Fruit fly (Drosophila melanogaster): ENCODE results near the gene nocte.

Gene nocte

dm6 chrX:10460506-10461114 is 13.9 kb downstream of the nocte start, which contains the start of gene Neb-cGP (continued):
- TF ChIP-seq CG13424 (tag; optimal IDR thresholded peaks at IDR 0.05) (peak; percentile 46), CG32767 (GFP tag; IDR thresholded peaks at IDR 0.05) (no peak), CG42726 (GFP tag; IDR thresholded peaks at IDR 0.05; ENCODE audit: partially characterized antibody) (peak; percentile 96), eyg (GFP tag; optimal IDR thresholded peaks at IDR 0.05) (peak; percentile 32), tna (GFP tag; IDR thresholded peaks at IDR 0.05; ENCODE audit: partially characterized antibody) (peak; percentile 94), pzg (GFP tag; optimal IDR thresholded peaks at IDR 0.05) (peak; percentile 99), CG5953 (GFP tag; IDR thresholded peaks at IDR 0.05) (no peak), Lim3 (GFP tag; IDR thresholded peaks at IDR 0.05) (no peak), CG9876 (GFP tag; optimal IDR thresholded peaks at IDR 0.05) (peak; percentile 40), so (GFP tag; IDR thresholded peaks at IDR 0.05) (no peak), oc (tag; optimal IDR thresholded peaks at IDR 0.05) (no peak), prd (optimal IDR thresholded peaks at IDR 0.05) (no peak), prd (GFP tag; IDR thresholded peaks at IDR 0.05) (peak; percentile 39; the same call in 1 of the 3 replicates), CG18764 (GFP tag; optimal IDR thresholded peaks at IDR 0.05) (peak; percentile 61), CG17359 (tag; optimal IDR thresholded peaks at IDR 0.05) (peak; percentile 49), C15 (GFP tag; IDR thresholded peaks at IDR 0.05) (no peak), PHDP (tag; optimal IDR thresholded peaks at IDR 0.05) (peak; percentile 55), CG11696 (GFP tag; IDR thresholded peaks at IDR 0.05) (no peak), amos (GFP tag; IDR thresholded peaks at IDR 0.05; ENCODE audit: partially characterized antibody) (peak; percentile 96), usp (GFP tag; optimal IDR thresholded peaks at IDR 0.05) (no peak), D19B (GFP tag; optimal IDR thresholded peaks at IDR 0.05) (no peak), abd-A (tag; optimal IDR thresholded peaks at IDR 0.05) (no peak), schlank (tag; optimal IDR thresholded peaks at IDR 0.05) (peak; percentile 25), CG9932 (GFP tag; IDR thresholded peaks at IDR 0.05) (peak; percentile 90), wdn (GFP tag; IDR thresholded peaks at IDR 0.05) (0 out of 2 replicates have a peak, but pooled peaks have one; percentile 25), dm (GFP tag; optimal IDR thresholded peaks at IDR 0.05) (peak; percentile 44), CG12236 (GFP tag; optimal IDR thresholded peaks at IDR 0.05) (no peak), NC2β (GFP tag; optimal IDR thresholded peaks at IDR 0.05) (peak; percentile 61), NFAT (GFP tag; IDR thresholded peaks at IDR 0.05) (peak; percentile 59; the same call in 1 of the 2 replicates), CG18599 (GFP tag; optimal IDR thresholded peaks at IDR 0.05) (peak; percentile 75), z (GFP tag; IDR thresholded peaks at IDR 0.05) (no peak), CG17361 (GFP tag; IDR thresholded peaks at IDR 0.05) (peak; percentile 41; the same call in 2 of the 3 replicates), Hsf (GFP tag; optimal IDR thresholded peaks at IDR 0.05) (peak; percentile 51), CG11504 (tag; optimal IDR thresholded peaks at IDR 0.05) (no peak), Stat92E (GFP tag; optimal IDR thresholded peaks at IDR 0.05) (peak in 1 of 3 experiments; percentile 45), CG16815 (GFP tag; optimal IDR thresholded peaks at IDR 0.05) (peak; percentile 14), Taf1 (GFP tag; IDR thresholded peaks at IDR 0.05) (no peak), gsb-n (tag; optimal IDR thresholded peaks at IDR 0.05) (peak; percentile 28), CG2116 (GFP tag; optimal IDR thresholded peaks at IDR 0.05) (peak; percentile 88), lmd (GFP tag; IDR thresholded peaks at IDR 0.05) (peak; percentile 44; the same call in 1 of the 2 replicates), CG8765 (GFP tag; IDR thresholded peaks at IDR 0.05) (no peak), CG13287 (GFP tag; IDR thresholded peaks at IDR 0.05; ENCODE audit: partially characterized antibody) (peak; percentile 97), mirr (GFP tag; optimal IDR thresholded peaks at IDR 0.05) (peak; percentile 45), CG8924 (tag; optimal IDR thresholded peaks at IDR 0.05) (peak; percentile 45), vnd (GFP tag; IDR thresholded peaks at IDR 0.05; ENCODE audit: partially characterized antibody) (peak; percentile 87), Neu2 (GFP tag; optimal IDR thresholded peaks at IDR 0.05; ENCODE audit: borderline replicate concordance) (no peak), stwl (tag; optimal IDR thresholded peaks at IDR 0.05) (peak; percentile 98), psq (GFP tag; optimal IDR thresholded peaks at IDR 0.05) (peak; percentile 1), lbe (GFP tag; optimal IDR thresholded peaks at IDR 0.05) (peak; percentile 61), CG14014 (GFP tag; IDR thresholded peaks at IDR 0.05) (peak; percentile 50; the same call in 1 of the 2 replicates)
